Comparison of ENCODE assay signal across 3 fruit fly cellular contexts in genomic region chrX:15933504-15934225, dm6.
TF ChIP-seq lines count a peak whose summit lies in the region.

Gene Ranbp16 (minus strand): TSS chrX:15933867.

- TF ChIP-seq CTCF in whole organism, embryonic (GFP tag; optimal IDR thresholded peaks at IDR 0.05; lab: Kevin White, UChicago): no peak

TF ChIP-seq in whole organism, adult, 20 proteins besides CTCF, POLR2A, EP300 and RAD21:
- peak; percentile 37 for TF ChIP-seq kay (GFP tag; lab: Kevin White, UChicago; ENCODE audit: borderline replicate concordance)
- TF ChIP-seq pad (GFP tag; optimal IDR thresholded peaks at IDR 0.05; lab: Kevin White, UChicago): no peak
TF ChIP-seq in whole organism, adult: peak in this region for 1.

TF ChIP-seq in whole organism, embryonic, 481 proteins besides CTCF, POLR2A, EP300 and RAD21 (continues in another document):
- no peak for TF ChIP-seq insv (GFP tag; optimal IDR thresholded peaks at IDR 0.05; lab: Kevin White, UChicago)
- peak; percentile 62 for TF ChIP-seq MBD-R2 (GFP tag; IDR thresholded peaks at IDR 0.05; lab: Robert Waterston, UW)
- peak; percentile 58; the same call in 2 of the 3 replicates for TF ChIP-seq CG7963 (GFP tag; IDR thresholded peaks at IDR 0.05; lab: Robert Waterston, UW; ENCODE audit: partially characterized antibody)
- 0 out of 2 replicates have a peak, but pooled peaks have one; percentile 33 for TF ChIP-seq Scr (GFP tag; IDR thresholded peaks at IDR 0.05; lab: Robert Waterston, UW; ENCODE audit: partially characterized antibody)
- peak; percentile 56 for TF ChIP-seq D19B (GFP tag; optimal IDR thresholded peaks at IDR 0.05; lab: Kevin White, UChicago)
- TF ChIP-seq Dref (GFP tag; IDR thresholded peaks at IDR 0.05; lab: Robert Waterston, UW): 0 out of 2 replicates have a peak, but pooled peaks have one; percentile 29
- TF ChIP-seq Hey (tag; optimal IDR thresholded peaks at IDR 0.05; lab: Kevin White, UChicago): no peak
- TF ChIP-seq her (GFP tag; optimal IDR thresholded peaks at IDR 0.05; lab: Kevin White, UChicago): peak; percentile 2
- no peak for TF ChIP-seq Nf-YC (tag; optimal IDR thresholded peaks at IDR 0.05; lab: Kevin White, UChicago)
- TF ChIP-seq pzg (GFP tag; optimal IDR thresholded peaks at IDR 0.05; lab: Kevin White, UChicago): peak; percentile 32
- peak; percentile 40 for TF ChIP-seq MESR4 (GFP tag; optimal IDR thresholded peaks at IDR 0.05; lab: Kevin White, UChicago)
- TF ChIP-seq GATAe (GFP tag; conservative IDR thresholded peaks at IDR 0.05; lab: Robert Waterston, UW): no peak
- TF ChIP-seq BEAF-32 (GFP tag; optimal IDR thresholded peaks at IDR 0.05; lab: Kevin White, UChicago): peak; percentile 24
- no peak for TF ChIP-seq Kr (GFP tag; optimal IDR thresholded peaks at IDR 0.05; lab: Kevin White, UChicago)
- TF ChIP-seq CG15514 (GFP tag; optimal IDR thresholded peaks at IDR 0.05; lab: Kevin White, UChicago): peak; percentile 38
- TF ChIP-seq CG4617 (GFP tag; optimal IDR thresholded peaks at IDR 0.05; lab: Kevin White, UChicago; ENCODE audit: borderline replicate concordance): peak; percentile 19
- TF ChIP-seq Dek (tag; optimal IDR thresholded peaks at IDR 0.05; lab: Kevin White, UChicago): no peak
- peak; percentile 69 for TF ChIP-seq HLH4C (GFP tag; IDR thresholded peaks at IDR 0.05; lab: Robert Waterston, UW; ENCODE audit: partially characterized antibody)
- peak; percentile 68 for TF ChIP-seq CG16813 (GFP tag; IDR thresholded peaks at IDR 0.05; lab: Robert Waterston, UW; ENCODE audit: partially characterized antibody)
- peak; percentile 83 for TF ChIP-seq CG17802 (tag; optimal IDR thresholded peaks at IDR 0.05; lab: Kevin White, UChicago)
- no peak for TF ChIP-seq lbe (GFP tag; optimal IDR thresholded peaks at IDR 0.05; lab: Kevin White, UChicago)
- TF ChIP-seq shn (GFP tag; optimal IDR thresholded peaks at IDR 0.05; lab: Kevin White, UChicago): no peak
- TF ChIP-seq CG32772 (GFP tag; IDR thresholded peaks at IDR 0.05; lab: Robert Waterston, UW): no peak
- TF ChIP-seq CG6791 (GFP tag; IDR thresholded peaks at IDR 0.05; lab: Robert Waterston, UW; ENCODE audit: partially characterized antibody): peak; percentile 39; the same call in 1 of the 3 replicates
- TF ChIP-seq CG14860 (GFP tag; IDR thresholded peaks at IDR 0.05; lab: Robert Waterston, UW; ENCODE audit: partially characterized antibody): peak; percentile 54; the same call in 2 of the 3 replicates
- no peak for TF ChIP-seq HHEX (GFP tag; optimal IDR thresholded peaks at IDR 0.05; lab: Kevin White, UChicago)
- TF ChIP-seq CG13775 (GFP tag; optimal IDR thresholded peaks at IDR 0.05; lab: Kevin White, UChicago): no peak
- peak; percentile 8; the same call in 1 of the 2 replicates for TF ChIP-seq bbx (GFP tag; IDR thresholded peaks at IDR 0.05; lab: Robert Waterston, UW; ENCODE audit: partially characterized antibody)
- TF ChIP-seq tll (GFP tag; optimal IDR thresholded peaks at IDR 0.05; lab: Kevin White, UChicago): peak in 1 of 2 experiments; percentile 2
- no peak for TF ChIP-seq dm (GFP tag; optimal IDR thresholded peaks at IDR 0.05; lab: Kevin White, UChicago)
- TF ChIP-seq CG11723 (GFP tag; optimal IDR thresholded peaks at IDR 0.05; lab: Kevin White, UChicago): peak; percentile 12
- TF ChIP-seq CG7556 (GFP tag; optimal IDR thresholded peaks at IDR 0.05; lab: Kevin White, UChicago): no peak
- TF ChIP-seq ssp (GFP tag; IDR thresholded peaks at IDR 0.05; lab: Robert Waterston, UW): peak; percentile 92
- TF ChIP-seq ken (GFP tag; IDR thresholded peaks at IDR 0.05; lab: Robert Waterston, UW): no peak
- TF ChIP-seq ato (GFP tag; IDR thresholded peaks at IDR 0.05; lab: Robert Waterston, UW; ENCODE audit: partially characterized antibody): 0 out of 2 replicates have a peak, but pooled peaks have one; percentile 28
- peak; percentile 62 for TF ChIP-seq CG1024 (GFP tag; IDR thresholded peaks at IDR 0.05; lab: Robert Waterston, UW)
- TF ChIP-seq phol (tag; optimal IDR thresholded peaks at IDR 0.05; lab: Kevin White, UChicago): no peak
- peak in 1 of 3 experiments; percentile 80 for TF ChIP-seq lola (GFP tag; optimal IDR thresholded peaks at IDR 0.05; lab: Kevin White, UChicago)
- TF ChIP-seq CG12104 (GFP tag; optimal IDR thresholded peaks at IDR 0.05; lab: Kevin White, UChicago): no peak
- peak; percentile 84 for TF ChIP-seq CG1603 (tag; optimal IDR thresholded peaks at IDR 0.05; lab: Kevin White, UChicago)

TF ChIP-seq in whole organism, wandering third instar larva, 38 proteins besides CTCF, POLR2A, EP300 and RAD21:
- TF ChIP-seq Jra (GFP tag; optimal IDR thresholded peaks at IDR 0.05; lab: Kevin White, UChicago) (no peak), Myc (optimal IDR thresholded peaks at IDR 0.05; lab: Kevin White, UChicago) (no peak), N (GFP tag; optimal IDR thresholded peaks at IDR 0.05; lab: Kevin White, UChicago) (peak; percentile 90), woc (GFP tag; optimal IDR thresholded peaks at IDR 0.05; lab: Kevin White, UChicago) (peak; percentile 36), pan (optimal IDR thresholded peaks at IDR 0.05; lab: Kevin White, UChicago) (no peak), HLH106 (tag; optimal IDR thresholded peaks at IDR 0.05; lab: Kevin White, UChicago) (no peak), jim (GFP tag; optimal IDR thresholded peaks at IDR 0.05; lab: Kevin White, UChicago) (no peak), Hr78 (GFP tag; optimal IDR thresholded peaks at IDR 0.05; lab: Kevin White, UChicago) (peak; percentile 79), CG9705 (GFP tag; optimal IDR thresholded peaks at IDR 0.05; lab: Kevin White, UChicago) (no peak), GATAd (GFP tag; optimal IDR thresholded peaks at IDR 0.05; lab: Kevin White, UChicago) (no peak), Hr83 (GFP tag; optimal IDR thresholded peaks at IDR 0.05; lab: Kevin White, UChicago; ENCODE audit: poor library complexity, severe bottlenecking) (no peak), usp (GFP tag; optimal IDR thresholded peaks at IDR 0.05; lab: Kevin White, UChicago) (no peak), sv (GFP tag; optimal IDR thresholded peaks at IDR 0.05; lab: Kevin White, UChicago) (no peak), lola (GFP tag; optimal IDR thresholded peaks at IDR 0.05; lab: Kevin White, UChicago) (no peak), dl (GFP tag; optimal IDR thresholded peaks at IDR 0.05; lab: Kevin White, UChicago; ENCODE audit: insufficient read depth in 1 of 2, partially characterized antibody in 2 of 2) (no peak), sage (GFP tag; optimal IDR thresholded peaks at IDR 0.05; lab: Kevin White, UChicago) (no peak)
